Fruit fly (Drosophila melanogaster): Measurements from ENCODE around the gene CG15743.

CG15743 gene

DNA sequence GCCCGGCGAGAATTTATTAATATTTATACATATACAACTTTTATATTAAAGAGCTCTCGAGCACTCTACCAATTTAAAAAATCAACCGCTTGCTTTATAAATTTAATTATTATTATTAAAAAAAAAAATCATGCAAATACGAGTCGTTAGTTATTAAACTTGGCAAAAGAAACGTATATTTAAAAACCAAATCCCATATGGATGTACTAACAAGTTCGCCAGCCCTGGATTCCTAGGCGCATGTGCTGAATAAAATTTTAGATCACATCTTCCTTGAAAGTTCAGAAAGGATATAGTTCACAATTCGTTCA is 26.8 kb upstream of the CG15743 start, which contains the start of gene comt (continued):
- TF ChIP-seq Sox100B (GFP tag; optimal IDR thresholded peaks at IDR 0.05) (peak; percentile 79), NC2α (GFP tag; optimal IDR thresholded peaks at IDR 0.05) (no peak), CG18262 (tag; optimal IDR thresholded peaks at IDR 0.05) (peak; percentile 75), dysf (GFP tag; IDR thresholded peaks at IDR 0.05) (peak; percentile 49; the same call in 1 of the 3 replicates), CG10274 (GFP tag; optimal IDR thresholded peaks at IDR 0.05) (no peak), Blimp-1 (GFP tag; optimal IDR thresholded peaks at IDR 0.05) (peak; percentile 69), H2.0 (GFP tag; IDR thresholded peaks at IDR 0.05) (peak; percentile 43; the same call in 1 of the 2 replicates), CG4360 (GFP tag; IDR thresholded peaks at IDR 0.05) (no peak), Drgx (GFP tag; IDR thresholded peaks at IDR 0.05) (peak; percentile 35; the same call in 1 of the 2 replicates), gcm (GFP tag; optimal IDR thresholded peaks at IDR 0.05) (peak; percentile 60), Nf-YC (tag; optimal IDR thresholded peaks at IDR 0.05) (peak; percentile 52), nmo (GFP tag; optimal IDR thresholded peaks at IDR 0.05) (peak; percentile 79), CG3407 (GFP tag; optimal IDR thresholded peaks at IDR 0.05) (peak; percentile 8), HHEX (GFP tag; optimal IDR thresholded peaks at IDR 0.05) (peak; percentile 43), HLH3B (GFP tag; IDR thresholded peaks at IDR 0.05) (peak; percentile 57; the same call in 1 of the 2 replicates), slbo (GFP tag; IDR thresholded peaks at IDR 0.05) (peak; percentile 47), sob (GFP tag; IDR thresholded peaks at IDR 0.05) (peak; percentile 45), sug (tag; optimal IDR thresholded peaks at IDR 0.05) (peak; percentile 34), cato (GFP tag; optimal IDR thresholded peaks at IDR 0.05; ENCODE audit: borderline replicate concordance) (peak; percentile 14), CG32532 (GFP tag; IDR thresholded peaks at IDR 0.05) (peak; percentile 72), CG11456 (GFP tag; IDR thresholded peaks at IDR 0.05) (0 out of 3 replicates have a peak, but pooled peaks have one; percentile 50), kah (GFP tag; optimal IDR thresholded peaks at IDR 0.05) (peak; percentile 7), B-H1 (GFP tag; IDR thresholded peaks at IDR 0.05) (peak; percentile 42; the same call in 1 of the 3 replicates), D19A (tag; optimal IDR thresholded peaks at IDR 0.05) (peak; percentile 57), emc (GFP tag; optimal IDR thresholded peaks at IDR 0.05) (no peak), CG15269 (tag; optimal IDR thresholded peaks at IDR 0.05) (peak; percentile 74), CG12236 (GFP tag; optimal IDR thresholded peaks at IDR 0.05) (no peak), CG7271 (tag; optimal IDR thresholded peaks at IDR 0.05) (peak; percentile 38), CG7987 (GFP tag; optimal IDR thresholded peaks at IDR 0.05) (no peak), Nf-YB (GFP tag; optimal IDR thresholded peaks at IDR 0.05) (no peak), sisA (GFP tag; IDR thresholded peaks at IDR 0.05) (no peak), crp (GFP tag; optimal IDR thresholded peaks at IDR 0.05) (peak in 1 of 2 experiments; percentile 2), onecut (GFP tag; IDR thresholded peaks at IDR 0.05) (no peak), CG13424 (tag; optimal IDR thresholded peaks at IDR 0.05) (peak; percentile 78), CG9932 (GFP tag; IDR thresholded peaks at IDR 0.05) (peak; percentile 41; the same call in 1 of the 2 replicates), lmd (GFP tag; IDR thresholded peaks at IDR 0.05) (peak; percentile 19; the same call in 1 of the 2 replicates), CG15601 (tag; optimal IDR thresholded peaks at IDR 0.05) (peak; percentile 70), prd (optimal IDR thresholded peaks at IDR 0.05) (no peak), prd (GFP tag; IDR thresholded peaks at IDR 0.05) (peak; percentile 77), CG7556 (GFP tag; optimal IDR thresholded peaks at IDR 0.05) (peak; percentile 66), fd96Cb (tag; optimal IDR thresholded peaks at IDR 0.05) (peak; percentile 52), CG32772 (GFP tag; IDR thresholded peaks at IDR 0.05) (0 out of 2 replicates have a peak, but pooled peaks have one; percentile 33), CG11695 (GFP tag; IDR thresholded peaks at IDR 0.05) (peak; percentile 68; the same call in 2 of the 3 replicates), CG14710 (tag; optimal IDR thresholded peaks at IDR 0.05) (peak; percentile 76), CG30403 (GFP tag; optimal IDR thresholded peaks at IDR 0.05) (peak; percentile 63), CG9609 (GFP tag; optimal IDR thresholded peaks at IDR 0.05) (no peak), CG13894 (tag; optimal IDR thresholded peaks at IDR 0.05) (no peak), chm (GFP tag; IDR thresholded peaks at IDR 0.05) (peak; percentile 53; the same call in 1 of the 2 replicates), nerfin-1 (tag; optimal IDR thresholded peaks at IDR 0.05) (peak; percentile 44), ase (GFP tag; IDR thresholded peaks at IDR 0.05) (0 out of 3 replicates have a peak, but pooled peaks have one; percentile 36), ci (GFP tag; IDR thresholded peaks at IDR 0.05) (peak; percentile 71; the same call in 2 of the 3 replicates)

Data from whole organism, embryonic.